Fruit fly (Drosophila melanogaster) whole organism, prepupa: ENCODE data around the gene Lk.

Experiments
- CG10669 ChIP-seq: fragments of 200-800 bp; sonication (Bioruptor generic); optimal IDR thresholded peaks from 3 replicates; lab custom pipeline; 2018; ENCODE audit warnings: missing biosample characterization, mild to moderate bottlenecking, missing genetic modification characterization, moderate library complexity
- CG11294 ChIP-seq: fragments of 200-800 bp; sonication (Bioruptor generic); IDR thresholded peaks from 2 replicates; pipeline ENCODE4 v1.3.6; 2022; ENCODE audit warnings: missing biosample characterization, missing genetic modification characterization
- CG11762 ChIP-seq: fragments of 200-800 bp; sonication (Bioruptor generic); optimal IDR thresholded peaks from 3 replicates; lab custom pipeline; 2016; ENCODE audit warnings: missing biosample characterization, missing genetic modification characterization; ENCODE audit not compliant: insufficient read depth
- CG16779 ChIP-seq: fragments of 200-800 bp; sonication (Bioruptor generic); optimal IDR thresholded peaks from 3 replicates; lab custom pipeline; 2017; ENCODE audit warnings: missing biosample characterization, mild to moderate bottlenecking, missing genetic modification characterization
- CG3032 ChIP-seq: fragments of 200-800 bp; optimal IDR thresholded peaks from 2 replicates; lab custom pipeline; 2019; ENCODE audit warnings: missing biosample characterization, mild to moderate bottlenecking, missing genetic modification characterization, moderate library complexity
- CG31627 ChIP-seq: fragments of 200-800 bp; sonication (Bioruptor generic); optimal IDR thresholded peaks from 3 replicates; lab custom pipeline; 2016; ENCODE audit warnings: missing biosample characterization, missing genetic modification characterization
- CG34406 ChIP-seq: fragments of 200-800 bp; sonication (Bioruptor generic); optimal IDR thresholded peaks from 3 replicates; lab custom pipeline; 2016; ENCODE audit warnings: missing biosample characterization, missing genetic modification characterization
- CG3919 ChIP-seq: fragments of 200-800 bp; sonication (Bioruptor generic); optimal IDR thresholded peaks from 3 replicates; lab custom pipeline; 2016; ENCODE audit warnings: missing biosample characterization, missing genetic modification characterization
- CG4318 ChIP-seq: fragments of 200-800 bp; sonication (Bioruptor generic); optimal IDR thresholded peaks from 3 replicates; lab custom pipeline; 2017; ENCODE audit warnings: missing biosample characterization, mild to moderate bottlenecking, missing genetic modification characterization
- CG6163 ChIP-seq: fragments of 200-800 bp; sonication (Bioruptor generic); IDR thresholded peaks from 3 replicates; pipeline ENCODE4 v1.3.6; 2022; ENCODE audit warnings: missing biosample characterization, missing genetic modification characterization
- CG6276 ChIP-seq: fragments of 200-800 bp; sonication (Bioruptor generic); optimal IDR thresholded peaks from 2 replicates; lab custom pipeline; 2017; ENCODE audit warnings: missing biosample characterization, mild to moderate bottlenecking, missing genetic modification characterization
- CG6792 ChIP-seq: fragments of 200-800 bp; sonication (Bioruptor generic); optimal IDR thresholded peaks from 3 replicates; lab custom pipeline; 2016; ENCODE audit warnings: missing biosample characterization, missing genetic modification characterization
- CG6854 ChIP-seq: fragments of 200-800 bp; sonication (Bioruptor generic); optimal IDR thresholded peaks from 2 replicates; lab custom pipeline; 2017; ENCODE audit warnings: missing biosample characterization, mild to moderate bottlenecking, missing genetic modification characterization
- CG7368 ChIP-seq: fragments of 200-800 bp; sonication (Bioruptor generic); optimal IDR thresholded peaks from 3 replicates; lab custom pipeline; 2016; ENCODE audit warnings: missing biosample characterization, missing genetic modification characterization
- CG8119 ChIP-seq: fragments of 200-800 bp; sonication (Bioruptor generic); IDR thresholded peaks from 3 replicates; pipeline ENCODE4 v1.3.6; 2022; ENCODE audit warnings: missing biosample characterization, missing genetic modification characterization
- CG8632 ChIP-seq: fragments of 200-800 bp; sonication (Bioruptor generic); optimal IDR thresholded peaks from 3 replicates; lab custom pipeline; 2016; ENCODE audit warnings: missing biosample characterization, missing genetic modification characterization
- Eip75B ChIP-seq: fragments of 200-800 bp; sonication (Bioruptor generic); optimal IDR thresholded peaks from 3 replicates; lab custom pipeline; 2016; ENCODE audit warnings: missing biosample characterization, missing genetic modification characterization
- Eip78C ChIP-seq: fragments of 200-800 bp; sonication (Bioruptor generic); peaks from one replicate; lab custom pipeline; 2016; ENCODE audit warnings: missing biosample characterization, missing genetic modification characterization
- Eip93F ChIP-seq: fragments of 200-800 bp; sonication (Bioruptor generic); optimal IDR thresholded peaks from 2 replicates; lab custom pipeline; 2016; ENCODE audit warnings: missing biosample characterization, mild to moderate bottlenecking, missing genetic modification characterization
- Ets21C ChIP-seq: fragments of 200-800 bp; sonication (Bioruptor generic); optimal IDR thresholded peaks from 3 replicates; lab custom pipeline; 2016; ENCODE audit warnings: missing biosample characterization, missing genetic modification characterization
- Ets96B ChIP-seq: fragments of 200-800 bp; optimal IDR thresholded peaks from 2 replicates; lab custom pipeline; 2019; ENCODE audit warnings: missing biosample characterization, mild to moderate bottlenecking, missing genetic modification characterization, moderate library complexity
- Gug ChIP-seq: fragments of 200-800 bp; sonication (Bioruptor generic); IDR thresholded peaks from 2 replicates; pipeline ENCODE4 v1.3.6; 2022; ENCODE audit warnings: missing biosample characterization, missing genetic modification characterization
- Hr4 ChIP-seq: fragments of 200-800 bp; sonication (Bioruptor generic); optimal IDR thresholded peaks from 3 replicates; lab custom pipeline; 2016; ENCODE audit warnings: missing biosample characterization, missing genetic modification characterization
- Lpt ChIP-seq: fragments of 200-800 bp; sonication (Bioruptor generic); optimal IDR thresholded peaks from 3 replicates; lab custom pipeline; 2016; ENCODE audit warnings: missing biosample characterization, missing genetic modification characterization
- Met ChIP-seq: fragments of 200-800 bp; sonication (Bioruptor generic); optimal IDR thresholded peaks from 3 replicates; lab custom pipeline; 2016; ENCODE audit warnings: missing biosample characterization, missing genetic modification characterization
- OdsH ChIP-seq: fragments of 200-800 bp; sonication (Bioruptor generic); optimal IDR thresholded peaks from 3 replicates; lab custom pipeline; 2016; ENCODE audit warnings: missing biosample characterization, missing genetic modification characterization
- Smox ChIP-seq: fragments of 200-800 bp; sonication (Bioruptor generic); optimal IDR thresholded peaks from 3 replicates; lab custom pipeline; 2016; ENCODE audit warnings: missing biosample characterization, missing genetic modification characterization
- Sox14 ChIP-seq: fragments of 200-800 bp; sonication (Bioruptor generic); optimal IDR thresholded peaks from 3 replicates; lab custom pipeline; 2016; ENCODE audit warnings: missing biosample characterization, missing genetic modification characterization
- achi ChIP-seq: fragments of 200-800 bp; sonication (Bioruptor generic); optimal IDR thresholded peaks from 3 replicates; lab custom pipeline; 2016; ENCODE audit warnings: missing biosample characterization, missing genetic modification characterization
- acj6 ChIP-seq: fragments of 200-800 bp; sonication (Bioruptor generic); optimal IDR thresholded peaks from 3 replicates; lab custom pipeline; 2016; ENCODE audit warnings: missing biosample characterization, missing genetic modification characterization
- fkh ChIP-seq: fragments of 200-800 bp; sonication (Bioruptor generic); optimal IDR thresholded peaks from 3 replicates; lab custom pipeline; 2017; ENCODE audit warnings: missing biosample characterization, mild to moderate bottlenecking, missing genetic modification characterization, moderate library complexity
- lz ChIP-seq: fragments of 200-800 bp; sonication (Bioruptor generic); optimal IDR thresholded peaks from 3 replicates; lab custom pipeline; 2016; ENCODE audit warnings: missing biosample characterization, missing genetic modification characterization
- pdm3 ChIP-seq: fragments of 200-800 bp; sonication (Bioruptor generic); optimal IDR thresholded peaks from 3 replicates; lab custom pipeline; 2016; ENCODE audit warnings: missing biosample characterization, missing genetic modification characterization
- spab ChIP-seq: fragments of 200-800 bp; sonication (Bioruptor generic); optimal IDR thresholded peaks from 2 replicates; lab custom pipeline; 2017; ENCODE audit warnings: missing biosample characterization, mild to moderate bottlenecking, missing genetic modification characterization, missing genetic modification reagents
- svp ChIP-seq: fragments of 200-800 bp; sonication (Bioruptor generic); peaks from one replicate; lab custom pipeline; 2016; ENCODE audit warnings: missing biosample characterization, missing genetic modification characterization
- topi ChIP-seq: fragments of 200-800 bp; sonication (Bioruptor generic); optimal IDR thresholded peaks from 3 replicates; lab custom pipeline; 2016; ENCODE audit warnings: missing biosample characterization, missing genetic modification characterization
- vri ChIP-seq: fragments of 200-800 bp; sonication (Bioruptor generic); optimal IDR thresholded peaks from 3 replicates; lab custom pipeline; 2016; ENCODE audit warnings: missing biosample characterization, mild to moderate bottlenecking, missing genetic modification characterization

The Lk gene

DNA sequence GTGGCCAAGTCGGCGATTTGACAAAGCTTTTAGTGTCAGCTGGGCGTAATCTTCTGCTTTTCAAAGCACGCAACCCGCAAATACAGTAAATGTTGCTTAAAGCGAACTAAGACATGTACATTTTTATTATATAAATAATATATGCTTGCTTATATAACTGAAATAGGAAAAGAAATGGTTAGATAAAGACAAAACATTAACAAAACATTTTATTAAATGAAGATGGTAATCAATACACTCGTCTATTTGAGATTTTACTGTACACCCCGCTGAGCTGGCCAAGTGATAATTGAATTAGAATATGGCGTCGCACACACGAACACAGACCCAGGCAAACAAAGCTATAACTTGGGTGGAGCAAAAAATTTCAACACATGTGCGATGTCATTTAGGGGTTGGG is 14.1 kb upstream of the Lk start:
- TF ChIP-seq Lpt (GFP tag; lab: Kevin White, UChicago) (no peak), CG31627 (GFP tag; lab: Kevin White, UChicago) (no peak), OdsH (GFP tag; lab: Kevin White, UChicago) (no peak), CG6854 (GFP tag; lab: Kevin White, UChicago) (no peak)

DNA sequence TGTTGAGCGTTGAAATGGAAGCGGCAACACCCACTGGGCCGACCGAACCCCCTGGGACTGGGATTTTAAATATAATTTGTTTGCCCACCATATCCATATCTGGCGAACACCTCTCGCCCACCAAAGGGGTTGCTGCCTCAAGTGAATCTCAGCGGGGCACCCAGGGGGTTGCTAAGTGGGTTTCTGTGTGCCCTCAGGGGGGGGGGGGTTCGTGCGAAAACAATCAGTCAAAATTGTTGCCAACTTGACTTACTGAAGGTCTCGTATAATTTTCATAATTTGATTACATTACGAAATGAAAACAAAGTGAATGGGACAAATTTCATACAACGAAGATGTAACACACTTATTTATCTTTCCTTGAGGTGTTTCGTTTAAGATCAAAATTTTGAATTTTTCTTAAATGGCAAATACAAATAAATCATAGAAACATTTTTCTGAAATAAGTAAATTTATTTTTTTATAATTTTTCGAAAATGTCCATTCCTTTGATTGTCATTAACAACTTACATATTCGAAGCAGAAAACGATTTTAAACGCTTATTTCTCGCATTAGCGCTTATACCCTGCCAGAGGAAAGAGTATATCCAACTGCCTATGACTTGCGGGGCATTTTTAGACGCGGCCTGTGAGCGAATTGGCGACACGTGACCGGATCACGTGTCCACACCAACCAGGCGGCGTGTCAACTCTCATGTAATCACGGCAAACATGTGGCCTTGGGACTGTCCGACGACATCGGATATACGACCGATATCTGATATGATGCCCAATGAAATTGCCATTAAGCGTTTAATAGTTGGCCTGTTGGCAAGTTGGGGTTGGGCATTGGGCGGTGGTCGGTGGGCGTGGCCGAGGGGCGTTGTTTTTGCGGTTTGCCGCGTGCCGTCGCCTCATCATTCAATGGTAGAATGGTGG is 9.3 kb upstream of the Lk start:
- TF ChIP-seq CG10669 (no peak), OdsH (GFP tag; lab: Kevin White, UChicago) (no peak), spab (GFP tag; lab: Kevin White, UChicago) (no peak), CG6792 (GFP tag; lab: Kevin White, UChicago) (no peak), CG8119 (GFP tag; lab: Robert Waterston, UW) (no peak), topi (no peak), CG11294 (GFP tag; lab: Robert Waterston, UW) (no peak), CG11762 (GFP tag; lab: Kevin White, UChicago) (no peak), achi (GFP tag; lab: Kevin White, UChicago) (no peak), CG31627 (GFP tag; lab: Kevin White, UChicago) (no peak), CG6276 (GFP tag; lab: Kevin White, UChicago) (no peak), lz (no peak), Lpt (GFP tag; lab: Kevin White, UChicago) (no peak), Hr4 (GFP tag; lab: Kevin White, UChicago) (no peak)

DNA sequence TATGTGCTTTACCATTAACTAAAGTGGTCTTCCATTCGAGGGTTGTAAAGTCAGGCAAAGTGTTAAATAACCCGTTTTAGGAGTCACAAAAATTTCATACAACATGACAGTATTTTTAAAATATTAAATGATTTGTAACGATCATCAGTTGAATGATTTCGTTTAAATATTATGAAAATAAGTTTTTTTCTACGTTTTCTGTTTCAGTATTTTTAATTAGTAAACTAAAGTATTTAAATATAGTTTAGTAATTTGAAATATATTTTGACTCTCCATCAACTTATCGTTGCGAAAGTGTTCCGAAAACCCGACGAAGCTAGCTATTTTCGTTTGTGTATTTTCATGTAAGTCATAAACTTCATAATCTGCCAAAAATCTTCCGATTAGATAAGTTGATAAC is 6.6 kb upstream of the Lk start, which contains the start of gene CG42758:
CG42758 (plus strand) TSS at position 301 of the 400 bp plus-strand sequence.
- peak; percentile 15 for TF ChIP-seq svp
- no peak for TF ChIP-seq CG7368 (GFP tag; lab: Kevin White, UChicago)

DNA sequence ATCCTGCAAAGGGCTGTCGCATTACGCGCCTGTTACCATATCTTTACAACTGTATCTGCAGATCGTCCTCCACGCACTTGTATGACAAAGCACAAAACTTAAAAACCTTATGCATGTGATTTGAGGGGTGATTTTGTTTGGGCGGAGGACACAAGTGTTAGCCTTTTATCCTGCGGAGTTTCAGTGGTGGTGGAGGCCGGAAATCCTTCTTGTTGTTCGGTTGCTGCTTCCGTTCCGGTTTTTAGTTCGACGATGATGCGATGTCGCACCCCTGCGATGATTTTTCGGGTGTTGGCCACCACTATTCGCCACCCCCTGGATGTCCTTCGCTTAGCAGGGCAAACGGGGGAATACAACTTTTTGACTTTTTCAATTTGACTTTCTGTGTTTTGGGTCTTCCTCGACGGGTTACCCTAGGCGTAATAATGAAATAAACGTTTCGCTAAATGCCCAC is 4.6 kb upstream of the Lk start:
- TF ChIP-seq Met (GFP tag; lab: Kevin White, UChicago) (no peak), Eip78C (GFP tag; lab: Kevin White, UChicago) (no peak), Smox (GFP tag; lab: Kevin White, UChicago) (no peak), acj6 (no peak), Gug (GFP tag; lab: Robert Waterston, UW) (no peak), CG8119 (GFP tag; lab: Robert Waterston, UW) (no peak), Eip93F (GFP tag; lab: Kevin White, UChicago) (no peak), CG3919 (GFP tag; lab: Kevin White, UChicago) (no peak), CG34406 (no peak), Sox14 (no peak), Eip75B (GFP tag; lab: Kevin White, UChicago) (no peak), CG3032 (tag; lab: Kevin White, UChicago) (no peak), Ets96B (no peak), CG4318 (GFP tag; lab: Kevin White, UChicago) (no peak), Ets21C (GFP tag; lab: Kevin White, UChicago) (no peak)
- TF ChIP-seq, all 60 proteins: peak for 0

DNA sequence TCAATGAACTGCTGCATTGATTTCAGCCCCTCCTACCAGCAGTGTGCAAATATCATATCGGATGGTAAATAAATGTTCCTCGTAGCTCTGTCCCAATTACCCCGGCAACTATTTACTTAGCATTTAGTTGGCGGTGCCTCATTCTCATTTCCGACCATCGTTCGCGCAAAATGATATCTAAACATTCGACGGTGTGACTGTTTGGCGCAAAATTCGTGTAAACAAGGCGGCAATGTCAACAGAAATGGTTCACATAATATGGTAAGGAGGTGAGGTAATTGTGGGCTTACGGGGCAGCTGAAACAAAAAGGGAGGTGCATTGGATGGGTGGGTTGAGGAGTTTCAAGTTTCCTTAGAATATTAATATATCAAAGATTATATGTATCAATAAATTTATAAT is 3.8 kb upstream of the Lk start:
- TF ChIP-seq CG6163 (GFP tag; lab: Robert Waterston, UW) (no peak), CG16779 (tag; lab: Kevin White, UChicago) (no peak), vri (peak; percentile 86), CG8632 (GFP tag; lab: Kevin White, UChicago) (peak; percentile 6), pdm3 (GFP tag; lab: Kevin White, UChicago) (no peak), Eip75B (GFP tag; lab: Kevin White, UChicago) (no peak), CG6276 (GFP tag; lab: Kevin White, UChicago) (no peak), Ets96B (no peak), fkh (GFP tag; lab: Kevin White, UChicago) (peak; percentile 73), Ets21C (GFP tag; lab: Kevin White, UChicago) (no peak)
- TF ChIP-seq, all 60 proteins: peak for 3
